Worm (Caenorhabditis elegans) whole organism, L3 larva: ENCODE measurements around the gene B0001.5.

Experiments
- R02D3.7 ChIP-seq: fragments of 150-350 bp; optimal IDR thresholded peaks from 2 replicates; lab custom pipeline; 2014; ENCODE audit warnings: missing biosample characterization, missing genetic modification characterization
- ZK546.5 ChIP-seq: sonication (generic microtip); optimal IDR thresholded peaks from 2 replicates; lab custom pipeline; 2017; ENCODE audit warnings: missing biosample characterization, missing genetic modification characterization
- ama-1 ChIP-seq: fragments of 150-350 bp; optimal IDR thresholded peaks from 2 replicates; lab custom pipeline; 2018
- ceh-16 ChIP-seq: sonication (generic microtip); optimal IDR thresholded peaks from 2 replicates; lab custom pipeline; 2017; ENCODE audit warnings: missing biosample characterization, missing genetic modification characterization
- ceh-82 ChIP-seq: fragments of 150-350 bp; optimal IDR thresholded peaks from 2 replicates; lab custom pipeline; 2014; ENCODE audit warnings: missing biosample characterization, missing genetic modification characterization
- ceh-9 ChIP-seq: sonication (generic microtip); optimal IDR thresholded peaks from 2 replicates; lab custom pipeline; 2018; ENCODE audit warnings: missing biosample characterization, missing genetic modification characterization
- daf-12 ChIP-seq: fragments of 150-350 bp; optimal IDR thresholded peaks from 2 replicates; lab custom pipeline; 2014; ENCODE audit warnings: missing biosample characterization, missing genetic modification reagents, missing genetic modification characterization
- egl-27 ChIP-seq: sonication (generic microtip); optimal IDR thresholded peaks from 4 replicates; lab custom pipeline; 2017; ENCODE audit warnings: missing biosample characterization, missing genetic modification reagents, missing genetic modification characterization
- egl-5 ChIP-seq: fragments of 150-350 bp; optimal IDR thresholded peaks from 2 replicates; lab custom pipeline; 2017; ENCODE audit warnings: missing biosample characterization, missing genetic modification reagents, missing genetic modification characterization, inconsistent platforms
- elt-1 ChIP-seq: fragments of 150-350 bp; optimal IDR thresholded peaks from 2 replicates; lab custom pipeline; 2014; ENCODE audit warnings: missing biosample characterization, missing genetic modification characterization
- fkh-10 ChIP-seq: sonication (generic microtip); optimal IDR thresholded peaks from 2 replicates; lab custom pipeline; 2017; ENCODE audit warnings: missing biosample characterization, missing genetic modification reagents, missing genetic modification characterization
- fkh-2 ChIP-seq: fragments of 150-350 bp; optimal IDR thresholded peaks from 2 replicates; lab custom pipeline; 2014; ENCODE audit warnings: missing biosample characterization, missing genetic modification reagents, missing genetic modification characterization
- hmg-11 ChIP-seq: sonication (generic microtip); optimal IDR thresholded peaks from 2 replicates; lab custom pipeline; 2016; ENCODE audit warnings: missing genetic modification characterization, missing compliant biosample characterization
- jun-1 ChIP-seq: fragments of 150-350 bp; optimal IDR thresholded peaks from 2 replicates; lab custom pipeline; 2014; ENCODE audit warnings: missing biosample characterization, missing genetic modification reagents, missing genetic modification characterization
- lin-15B ChIP-seq: fragments of 150-350 bp; optimal IDR thresholded peaks from 2 replicates; lab custom pipeline; 2014; ENCODE audit warnings: missing biosample characterization, missing genetic modification characterization
- lin-39 ChIP-seq: fragments of 150-350 bp; optimal IDR thresholded peaks from 2 replicates; lab custom pipeline; 2018; ENCODE audit warnings: missing biosample characterization, missing genetic modification reagents, missing genetic modification characterization
- mdl-1 ChIP-seq: fragments of 150-350 bp; optimal IDR thresholded peaks from 2 replicates; lab custom pipeline; 2014; ENCODE audit warnings: missing biosample characterization, missing genetic modification characterization
- mml-1 ChIP-seq: fragments of 150-350 bp; sonication (generic microtip); optimal IDR thresholded peaks from 3 replicates; lab custom pipeline; 2014; ENCODE audit warnings: missing biosample characterization, missing genetic modification characterization
- nfya-1 ChIP-seq: sonication (generic microtip); optimal IDR thresholded peaks from 2 replicates; lab custom pipeline; 2017; ENCODE audit warnings: missing genetic modification characterization, mild to moderate bottlenecking, missing compliant biosample characterization, antibody characterized with exemption, moderate library complexity; ENCODE audit not compliant: insufficient read depth
- nhr-12 ChIP-seq: fragments of 150-350 bp; optimal IDR thresholded peaks from 2 replicates; lab custom pipeline; 2014; ENCODE audit warnings: missing biosample characterization, missing genetic modification characterization
- nhr-23 ChIP-seq: fragments of 150-350 bp; optimal IDR thresholded peaks from 2 replicates; lab custom pipeline; 2014; ENCODE audit warnings: missing biosample characterization, missing genetic modification reagents, missing genetic modification characterization
- nhr-25 ChIP-seq: sonication (generic microtip); optimal IDR thresholded peaks from 2 replicates; lab custom pipeline; 2017; ENCODE audit warnings: missing biosample characterization, missing genetic modification characterization
- nhr-28 ChIP-seq: fragments of 150-350 bp; optimal IDR thresholded peaks from 2 replicates; lab custom pipeline; 2014; ENCODE audit warnings: missing biosample characterization, missing genetic modification characterization
- nhr-43 ChIP-seq: sonication (generic microtip); optimal IDR thresholded peaks from 2 replicates; lab custom pipeline; 2016; ENCODE audit warnings: mild to moderate bottlenecking, missing genetic modification characterization, missing compliant biosample characterization; ENCODE audit not compliant: poor library complexity, severe bottlenecking
- nhr-67 ChIP-seq: fragments of 150-350 bp; optimal IDR thresholded peaks from 2 replicates; lab custom pipeline; 2014; ENCODE audit warnings: missing biosample characterization, missing genetic modification characterization
- nhr-76 ChIP-seq: fragments of 150-350 bp; sonication (generic microtip); optimal IDR thresholded peaks from 5 replicates; lab custom pipeline; 2014; ENCODE audit warnings: missing biosample characterization, missing genetic modification characterization
- nhr-77 ChIP-seq: fragments of 150-350 bp; optimal IDR thresholded peaks from 2 replicates; lab custom pipeline; 2014; ENCODE audit warnings: missing biosample characterization, missing genetic modification characterization
- pha-4 ChIP-seq: fragments of 150-350 bp; optimal IDR thresholded peaks from 2 replicates; lab custom pipeline; 2014; ENCODE audit warnings: missing biosample characterization, missing genetic modification reagents, missing genetic modification characterization
- pqm-1 ChIP-seq: fragments of 150-350 bp; optimal IDR thresholded peaks from 2 replicates; lab custom pipeline; 2017; ENCODE audit warnings: missing biosample characterization, missing genetic modification characterization, inconsistent platforms
- snpc-4 ChIP-seq: fragments of 150-350 bp; optimal IDR thresholded peaks from 2 replicates; lab custom pipeline; 2014; ENCODE audit warnings: missing biosample characterization, missing genetic modification characterization
- tbx-2 ChIP-seq: sonication (generic microtip); optimal IDR thresholded peaks from 2 replicates; lab custom pipeline; 2016; ENCODE audit warnings: mild to moderate bottlenecking, missing genetic modification characterization, missing compliant biosample characterization
- unc-39 ChIP-seq: sonication (generic microtip); optimal IDR thresholded peaks from 4 replicates; lab custom pipeline; 2017; ENCODE audit warnings: missing biosample characterization, missing genetic modification characterization
- unc-62 ChIP-seq: fragments of 150-350 bp; sonication (generic microtip); optimal IDR thresholded peaks from 4 replicates; lab custom pipeline; 2014; ENCODE audit warnings: missing biosample characterization, missing genetic modification reagents, missing genetic modification characterization
- zag-1 ChIP-seq: fragments of 150-350 bp; optimal IDR thresholded peaks from 2 replicates; lab custom pipeline; 2014; ENCODE audit warnings: missing biosample characterization, missing genetic modification characterization
- ztf-11 ChIP-seq: fragments of 150-350 bp; optimal IDR thresholded peaks from 2 replicates; lab custom pipeline; 2014; ENCODE audit warnings: missing biosample characterization, missing genetic modification characterization
- ztf-4 ChIP-seq: fragments of 150-350 bp; optimal IDR thresholded peaks from 2 replicates; lab custom pipeline; 2014; ENCODE audit warnings: missing biosample characterization, missing genetic modification characterization

The B0001.5 gene

ce11 chrIV:12105558-12105957, 37.6 kb downstream of the B0001.5 start, which contains the start of gene M18.3:
Gene M18.3 (plus strand): TSS chrIV:12105858.
- no peak for TF ChIP-seq ZK546.5 (tag; lab: Kevin White, UChicago)
- TF ChIP-seq lin-39 (tag; lab: Kevin White, UChicago): no peak
- TF ChIP-seq nhr-12 (tag; lab: Kevin White, UChicago): no peak
- TF ChIP-seq nhr-25 (tag; lab: Kevin White, UChicago): no peak

ce11 chrIV:12096479-12096878, 46.7 kb downstream of the B0001.5 start, which contains the start of gene mon-2:
Gene mon-2 (plus strand): TSS chrIV:12096779.
- TF ChIP-seq nhr-67 (tag; lab: Kevin White, UChicago): no peak
- TF ChIP-seq elt-1 (tag; lab: Kevin White, UChicago): no peak
- no peak for TF ChIP-seq ztf-11
- no peak for TF ChIP-seq nhr-76 (tag; lab: Kevin White, UChicago)
- no peak for TF ChIP-seq nhr-43
- TF ChIP-seq daf-12 (tag; lab: Kevin White, UChicago): no peak
- no peak for TF ChIP-seq lin-39 (tag; lab: Kevin White, UChicago)
- TF ChIP-seq pqm-1 (tag; lab: Kevin White, UChicago): no peak
- TF ChIP-seq fkh-2 (tag; lab: Kevin White, UChicago): no peak
- no peak for TF ChIP-seq nhr-28
- TF ChIP-seq nfya-1 (tag; lab: Kevin White, UChicago): no peak
- TF ChIP-seq mdl-1 (tag; lab: Kevin White, UChicago): no peak
- TF ChIP-seq mml-1: no peak
- no peak for TF ChIP-seq hmg-11 (tag; lab: Kevin White, UChicago)
- no peak for TF ChIP-seq egl-5 (tag; lab: Kevin White, UChicago)
- no peak for TF ChIP-seq nhr-23 (tag; lab: Kevin White, UChicago)

- TF ChIP-seq nhr-25 (tag; lab: Kevin White, UChicago) (peak; percentile 22), unc-39 (tag; lab: Kevin White, UChicago) (no peak), nhr-23 (tag; lab: Kevin White, UChicago) (peak; percentile 7), lin-15B (tag; lab: Kevin White, UChicago) (peak; percentile 41)
These were observed 49.3 kb downstream of the B0001.5 start, which contains the start of gene F11A10.5 for ce11 chrIV:12093819-12094218. Gene F11A10.5 (plus strand): TSS chrIV:12094119.

DNA sequence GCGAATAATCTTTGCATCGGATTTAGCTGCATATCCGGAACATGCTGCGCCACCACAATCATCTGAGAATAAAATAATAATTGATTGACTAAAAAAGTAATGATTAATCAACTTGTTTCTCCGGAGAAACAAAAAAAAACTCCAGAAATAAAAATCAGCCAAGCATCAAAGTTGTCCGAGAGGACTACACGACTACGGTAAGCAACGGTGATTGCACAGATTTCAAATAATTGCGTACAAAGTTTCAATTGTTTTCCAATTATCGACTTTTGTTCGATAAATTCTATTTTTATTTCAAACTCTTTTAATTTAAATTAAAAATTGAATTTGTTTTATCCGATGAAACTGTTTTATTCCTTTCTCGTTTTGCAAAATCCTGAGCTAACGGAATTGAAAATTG, 49.7 kb downstream of the B0001.5 start, which contains the start of gene cpsf-4:
cpsf-4 (minus strand) TSS at position 62 of the 400 bp plus-strand sequence.
- TF ChIP-seq fkh-10 (GFP tag; lab: Kevin White, UChicago) (no peak), tbx-2 (tag; lab: Kevin White, UChicago) (no peak), mml-1 (no peak), egl-27 (tag; lab: Kevin White, UChicago) (no peak), ceh-9 (tag; lab: Kevin White, UChicago) (no peak), ceh-16 (tag; lab: Kevin White, UChicago) (no peak), nfya-1 (tag; lab: Kevin White, UChicago) (no peak), nhr-76 (tag; lab: Kevin White, UChicago) (no peak), unc-62 (GFP tag; lab: Kevin White, UChicago) (no peak), lin-15B (tag; lab: Kevin White, UChicago) (no peak), nhr-77 (tag; lab: Kevin White, UChicago) (no peak), pqm-1 (tag; lab: Kevin White, UChicago) (no peak), zag-1 (tag; lab: Kevin White, UChicago) (no peak), nhr-28 (no peak), ama-1 (lab: Kevin White, UChicago) (no peak)

ce11 chrIV:12092113-12092512, 51.0 kb downstream of the B0001.5 start, which contains the start of gene mig-32:
Gene mig-32 (minus strand): TSS chrIV:12092213.
- TF ChIP-seq snpc-4 (tag; lab: Kevin White, UChicago): no peak
- no peak for TF ChIP-seq tbx-2 (tag; lab: Kevin White, UChicago)
- TF ChIP-seq jun-1: no peak
- TF ChIP-seq lin-15B (tag; lab: Kevin White, UChicago): no peak
- TF ChIP-seq ceh-82 (tag; lab: Kevin White, UChicago): no peak
- TF ChIP-seq ama-1 (lab: Kevin White, UChicago): no peak
- TF ChIP-seq unc-62 (GFP tag; lab: Kevin White, UChicago): no peak
- TF ChIP-seq daf-12 (tag; lab: Kevin White, UChicago): no peak
- TF ChIP-seq pqm-1 (tag; lab: Kevin White, UChicago): no peak
- TF ChIP-seq ztf-4 (tag; lab: Kevin White, UChicago): no peak
- no peak for TF ChIP-seq mml-1
- TF ChIP-seq R02D3.7: no peak
- no peak for TF ChIP-seq pha-4 (tag; lab: Kevin White, UChicago)
- no peak for TF ChIP-seq fkh-10 (GFP tag; lab: Kevin White, UChicago)
- TF ChIP-seq mdl-1 (tag; lab: Kevin White, UChicago): no peak
- TF ChIP-seq egl-27 (tag; lab: Kevin White, UChicago): no peak
- TF ChIP-seq, all 47 proteins: peak for 0
